Worm (Caenorhabditis elegans): ENCODE data around the gene ZK742.7.

ce11 chrV:7819585-7819984 lies 21.4 kb downstream of the ZK742.7 start:
- TF ChIP-seq elt-3 (tag; optimal IDR thresholded peaks at IDR 0.05) (no peak), unc-62 (GFP tag; optimal IDR thresholded peaks at IDR 0.05) (no peak), lin-13 (tag; optimal IDR thresholded peaks at IDR 0.05) (no peak), nhr-12 (tag; optimal IDR thresholded peaks at IDR 0.05) (no peak), ceh-39 (tag; optimal IDR thresholded peaks at IDR 0.05) (no peak)
